Fruit fly (Drosophila melanogaster) whole organism, prepupa: ENCODE results near the gene Zmynd8.
A peak's percentile ranks its signal among the peaks of the same experiment; 100 is the strongest.

Source experiments
- Blimp-1 ChIP-seq: fragments of 200-800 bp; sonication (Bioruptor generic); optimal IDR thresholded peaks from 3 replicates; lab custom pipeline; 2017; ENCODE audit warnings: missing biosample characterization, missing genetic modification characterization, mild to moderate bottlenecking, moderate library complexity, missing genetic modification reagents
- CG11294 ChIP-seq: fragments of 200-800 bp; sonication (Bioruptor generic); IDR thresholded peaks from 2 replicates; pipeline ENCODE4 v1.3.6; 2022; ENCODE audit warnings: missing biosample characterization, missing genetic modification characterization
- CG1621 ChIP-seq: fragments of 200-800 bp; sonication (Bioruptor generic); optimal IDR thresholded peaks from 3 replicates; lab custom pipeline; 2018; ENCODE audit warnings: missing biosample characterization, mild to moderate bottlenecking, missing genetic modification characterization
- CG32006 ChIP-seq: fragments of 200-800 bp; sonication (Bioruptor generic); optimal IDR thresholded peaks from 3 replicates; lab custom pipeline; 2017; ENCODE audit warnings: missing biosample characterization, mild to moderate bottlenecking, missing genetic modification characterization
- CG4318 ChIP-seq: fragments of 200-800 bp; sonication (Bioruptor generic); optimal IDR thresholded peaks from 3 replicates; lab custom pipeline; 2017; ENCODE audit warnings: missing biosample characterization, mild to moderate bottlenecking, missing genetic modification characterization
- CG6276 ChIP-seq: fragments of 200-800 bp; sonication (Bioruptor generic); optimal IDR thresholded peaks from 2 replicates; lab custom pipeline; 2017; ENCODE audit warnings: missing biosample characterization, mild to moderate bottlenecking, missing genetic modification characterization
- CG8319 ChIP-seq: fragments of 200-800 bp; sonication (Bioruptor generic); optimal IDR thresholded peaks from 3 replicates; lab custom pipeline; 2016; ENCODE audit warnings: missing biosample characterization, missing genetic modification characterization
- CG9139 ChIP-seq: fragments of 200-800 bp; sonication (Bioruptor generic); optimal IDR thresholded peaks from 3 replicates; lab custom pipeline; 2017; ENCODE audit warnings: missing biosample characterization, mild to moderate bottlenecking, missing genetic modification characterization
- Eip75B ChIP-seq: fragments of 200-800 bp; sonication (Bioruptor generic); optimal IDR thresholded peaks from 3 replicates; lab custom pipeline; 2016; ENCODE audit warnings: missing biosample characterization, missing genetic modification characterization
- Hr39 ChIP-seq: fragments of 200-800 bp; sonication (Bioruptor generic); optimal IDR thresholded peaks from 2 replicates; lab custom pipeline; 2016; ENCODE audit warnings: missing biosample characterization, missing genetic modification characterization
- Smox ChIP-seq: fragments of 200-800 bp; sonication (Bioruptor generic); optimal IDR thresholded peaks from 3 replicates; lab custom pipeline; 2016; ENCODE audit warnings: missing biosample characterization, missing genetic modification characterization
- Sox102F ChIP-seq: fragments of 200-800 bp; sonication (Bioruptor generic); optimal IDR thresholded peaks from 2 replicates; lab custom pipeline; 2016; ENCODE audit warnings: missing biosample characterization, mild to moderate bottlenecking, missing genetic modification characterization
- net ChIP-seq: fragments of 200-800 bp; sonication (Bioruptor generic); optimal IDR thresholded peaks from 3 replicates; lab custom pipeline; 2016; ENCODE audit warnings: missing biosample characterization, missing genetic modification characterization
- vri ChIP-seq: fragments of 200-800 bp; sonication (Bioruptor generic); optimal IDR thresholded peaks from 3 replicates; lab custom pipeline; 2016; ENCODE audit warnings: missing biosample characterization, mild to moderate bottlenecking, missing genetic modification characterization

- TF ChIP-seq vri (GFP tag; lab: Kevin White, UChicago): peak; percentile 39
- no peak for TF ChIP-seq CG32006
- TF ChIP-seq CG6276 (GFP tag; lab: Kevin White, UChicago): no peak
- TF ChIP-seq CG4318 (GFP tag; lab: Kevin White, UChicago): no peak
- TF ChIP-seq CG1621 (tag; lab: Kevin White, UChicago): peak; percentile 44
- no peak for TF ChIP-seq CG8319 (GFP tag; lab: Kevin White, UChicago)
- TF ChIP-seq Hr39 (GFP tag; lab: Kevin White, UChicago): no peak
- no peak for TF ChIP-seq Smox (GFP tag; lab: Kevin White, UChicago)
- no peak for TF ChIP-seq CG9139
- TF ChIP-seq CG11294 (GFP tag; lab: Robert Waterston, UW): no peak
- peak; percentile 11 for TF ChIP-seq net (GFP tag; lab: Kevin White, UChicago)
- TF ChIP-seq Eip75B (GFP tag; lab: Kevin White, UChicago): no peak
- no peak for TF ChIP-seq Sox102F (GFP tag; lab: Kevin White, UChicago)
- TF ChIP-seq Blimp-1 (GFP tag; lab: Kevin White, UChicago): no peak
Measured at dm6 chr3R:31701934-31702333, 32.7 kb downstream of the Zmynd8 start.
